Worm (Caenorhabditis elegans) whole organism, L4/young adult: ENCODE data around the gene clec-162.

Experiments
- W03F9.2 ChIP-seq: fragments of 150-350 bp; optimal IDR thresholded peaks from 2 replicates; lab custom pipeline; 2014; ENCODE audit warnings: missing biosample characterization, missing genetic modification characterization
- dao-5 ChIP-seq: sonication (generic microtip); optimal IDR thresholded peaks from 2 replicates; lab custom pipeline; 2016; ENCODE audit warnings: missing genotype, missing genetic modification characterization, moderate library complexity, missing compliant biosample characterization
- him-1 ChIP-seq: sonication (generic microtip); optimal IDR thresholded peaks from 2 replicates; lab custom pipeline; 2016; ENCODE audit warnings: missing genotype, missing genetic modification reagents, missing genetic modification characterization, missing compliant biosample characterization

DNA sequence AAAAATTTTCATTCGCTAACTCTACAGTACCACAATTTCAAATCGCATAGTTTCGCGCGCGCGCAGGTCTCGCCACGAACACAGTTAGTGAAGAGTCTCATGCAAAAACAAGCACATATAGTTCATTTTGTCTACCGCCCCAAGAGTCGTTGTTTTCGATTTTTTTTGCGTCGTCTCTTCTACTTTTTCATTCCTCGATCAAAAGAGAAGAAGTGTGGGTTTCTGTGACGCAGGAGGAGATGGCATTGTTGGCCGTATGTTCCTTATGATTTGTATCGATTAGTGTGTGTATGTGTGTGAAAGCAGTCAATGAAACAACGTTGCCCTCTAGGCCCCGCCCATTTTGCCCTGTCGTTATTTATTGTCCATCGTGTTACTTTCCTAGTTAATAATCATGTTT, 27.1 kb downstream of the clec-162 start:
- TF ChIP-seq him-1 (tag; lab: Kevin White, UChicago) = no peak
- TF ChIP-seq dao-5 (tag; lab: Kevin White, UChicago) = no peak
- no peak for TF ChIP-seq W03F9.2
